Worm (Caenorhabditis elegans) whole organism, late embryonic: Measurements from ENCODE around the gene ZK697.14.
A peak's percentile ranks its signal among the peaks of the same experiment; 100 is the strongest.

Source experiments
- C08G9.2 ChIP-seq: sonication (generic microtip); optimal IDR thresholded peaks from 2 replicates; lab custom pipeline; 2016; ENCODE audit warnings: mild to moderate bottlenecking, missing genetic modification characterization, moderate library complexity, missing compliant biosample characterization
- C38D4.7 ChIP-seq: fragments of 200-800 bp; sonication (Bioruptor generic); optimal IDR thresholded peaks from 2 replicates; lab custom pipeline; 2018; ENCODE audit warnings: mild to moderate bottlenecking, missing genetic modification characterization, moderate library complexity, missing compliant biosample characterization
- F13H6.1 ChIP-seq: sonication (generic microtip); optimal IDR thresholded peaks from 2 replicates; lab custom pipeline; 2016; ENCODE audit warnings: missing genetic modification characterization, missing compliant biosample characterization
- K09A11.1 ChIP-seq: sonication (generic microtip); optimal IDR thresholded peaks from 2 replicates; lab custom pipeline; 2017; ENCODE audit warnings: antibody characterized with exemption, mild to moderate bottlenecking, missing genetic modification characterization, missing compliant biosample characterization; ENCODE audit not compliant: insufficient read depth
- T23F11.4 ChIP-seq: fragments of 200-800 bp; sonication (Bioruptor generic); optimal IDR thresholded peaks from 2 replicates; lab custom pipeline; 2018; ENCODE audit warnings: mild to moderate bottlenecking, missing genetic modification characterization, missing compliant biosample characterization
- Y22D7AL.16 ChIP-seq: sonication (generic microtip); optimal IDR thresholded peaks from 2 replicates; lab custom pipeline; 2016; ENCODE audit warnings: missing genetic modification characterization, missing compliant biosample characterization
- ceh-18 ChIP-seq: sonication (generic microtip); optimal IDR thresholded peaks from 2 replicates; lab custom pipeline; 2016; ENCODE audit warnings: missing genetic modification characterization, missing compliant biosample characterization
- ceh-48 ChIP-seq: sonication (generic microtip); optimal IDR thresholded peaks from 2 replicates; lab custom pipeline; 2016; ENCODE audit warnings: missing genetic modification characterization, inconsistent platforms, missing compliant biosample characterization
- ceh-9 ChIP-seq: sonication (generic microtip); optimal IDR thresholded peaks from 2 replicates; lab custom pipeline; 2016; ENCODE audit warnings: mild to moderate bottlenecking, missing genetic modification characterization, inconsistent platforms, missing compliant biosample characterization
- dve-1 ChIP-seq: sonication (generic microtip); optimal IDR thresholded peaks from 2 replicates; lab custom pipeline; 2017; ENCODE audit warnings: antibody characterized with exemption, mild to moderate bottlenecking, missing genetic modification characterization, missing compliant biosample characterization
- elt-2 ChIP-seq: sonication (generic microtip); optimal IDR thresholded peaks from 2 replicates; lab custom pipeline; 2016; ENCODE audit warnings: missing genetic modification reagents, missing genetic modification characterization, missing compliant biosample characterization
- elt-4 ChIP-seq: sonication (generic microtip); optimal IDR thresholded peaks from 2 replicates; lab custom pipeline; 2016; ENCODE audit warnings: missing genetic modification characterization, missing compliant biosample characterization
- eyg-1 ChIP-seq: sonication (generic microtip); optimal IDR thresholded peaks from 2 replicates; lab custom pipeline; 2016; ENCODE audit warnings: missing genotype, missing genetic modification characterization, missing compliant biosample characterization
- fax-1 ChIP-seq: sonication (generic microtip); optimal IDR thresholded peaks from 2 replicates; lab custom pipeline; 2016; ENCODE audit warnings: missing genotype, missing genetic modification characterization, missing compliant biosample characterization
- hlh-15 ChIP-seq: sonication (generic microtip); optimal IDR thresholded peaks from 2 replicates; lab custom pipeline; 2016; ENCODE audit warnings: missing genetic modification characterization, missing compliant biosample characterization
- hlh-8 ChIP-seq: sonication (generic microtip); optimal IDR thresholded peaks from 2 replicates; lab custom pipeline; 2016; ENCODE audit warnings: missing genotype, missing genetic modification characterization, missing compliant biosample characterization
- madf-2 ChIP-seq: sonication (generic microtip); optimal IDR thresholded peaks from 2 replicates; lab custom pipeline; 2017; ENCODE audit warnings: missing genetic modification characterization, missing compliant biosample characterization
- mec-3 ChIP-seq: sonication (generic microtip); optimal IDR thresholded peaks from 2 replicates; lab custom pipeline; 2016; ENCODE audit warnings: borderline replicate concordance, missing genetic modification characterization, missing compliant biosample characterization
- nfya-1 ChIP-seq: sonication (generic microtip); optimal IDR thresholded peaks from 2 replicates; lab custom pipeline; 2017; ENCODE audit warnings: missing genetic modification characterization, mild to moderate bottlenecking, missing compliant biosample characterization, antibody characterized with exemption, moderate library complexity
- nhr-11 ChIP-seq: fragments of 150-350 bp; optimal IDR thresholded peaks from 2 replicates; lab custom pipeline; 2014; ENCODE audit warnings: missing biosample characterization, missing genetic modification characterization
- npax-4 ChIP-seq: sonication (generic microtip); optimal IDR thresholded peaks from 2 replicates; lab custom pipeline; 2016; ENCODE audit warnings: missing genetic modification characterization, missing compliant biosample characterization
- odd-2 ChIP-seq: sonication (generic microtip); optimal IDR thresholded peaks from 2 replicates; lab custom pipeline; 2017; ENCODE audit warnings: antibody characterized with exemption, mild to moderate bottlenecking, missing genetic modification characterization, missing compliant biosample characterization
- pag-3 ChIP-seq: sonication (generic microtip); optimal IDR thresholded peaks from 2 replicates; lab custom pipeline; 2016; ENCODE audit warnings: missing compliant biosample characterization, missing genetic modification characterization, borderline replicate concordance
- pat-9 ChIP-seq: fragments of 200-800 bp; sonication (Bioruptor generic); optimal IDR thresholded peaks from 2 replicates; lab custom pipeline; 2018; ENCODE audit warnings: mild to moderate bottlenecking, missing genetic modification characterization, moderate library complexity, missing compliant biosample characterization
- pax-1 ChIP-seq: fragments of 150-350 bp; optimal IDR thresholded peaks from 2 replicates; lab custom pipeline; 2014; ENCODE audit warnings: missing biosample characterization, missing genetic modification characterization
- pha-4 ChIP-seq: fragments of 150-350 bp; optimal IDR thresholded peaks from 2 replicates; lab custom pipeline; 2018; ENCODE audit warnings: missing biosample characterization, missing genetic modification reagents, missing genetic modification characterization
- pqm-1 ChIP-seq: sonication (generic microtip); optimal IDR thresholded peaks from 2 replicates; lab custom pipeline; 2016; ENCODE audit warnings: missing genetic modification characterization, missing compliant biosample characterization
- pros-1 ChIP-seq: fragments of 150-350 bp; optimal IDR thresholded peaks from 2 replicates; lab custom pipeline; 2014; ENCODE audit warnings: missing biosample characterization, missing genetic modification reagents, missing genetic modification characterization
- ref-2 ChIP-seq: sonication (generic microtip); optimal IDR thresholded peaks from 2 replicates; lab custom pipeline; 2016; ENCODE audit warnings: missing genetic modification characterization, missing compliant biosample characterization
- rnt-1 ChIP-seq: sonication (generic microtip); optimal IDR thresholded peaks from 2 replicates; lab custom pipeline; 2016; ENCODE audit warnings: missing genetic modification characterization, missing compliant biosample characterization
- sdc-2 ChIP-seq: sonication (generic microtip); optimal IDR thresholded peaks from 2 replicates; lab custom pipeline; 2016; ENCODE audit warnings: missing genotype, missing genetic modification characterization, missing compliant biosample characterization
- sox-2 ChIP-seq: fragments of 200-800 bp; sonication (Bioruptor generic); IDR thresholded peaks from 2 replicates; pipeline ENCODE4 v1.3.6; 2022; ENCODE audit warnings: missing genetic modification reagents, missing genetic modification characterization, missing compliant biosample characterization
- sox-4 ChIP-seq: sonication (generic microtip); optimal IDR thresholded peaks from 2 replicates; lab custom pipeline; 2017; ENCODE audit warnings: mild to moderate bottlenecking, missing genetic modification characterization, inconsistent platforms, missing compliant biosample characterization
- syd-9 ChIP-seq: sonication (generic microtip); optimal IDR thresholded peaks from 2 replicates; lab custom pipeline; 2016; ENCODE audit warnings: mild to moderate bottlenecking, missing genetic modification characterization, moderate library complexity, missing compliant biosample characterization
- tbx-2 ChIP-seq: sonication (generic microtip); optimal IDR thresholded peaks from 2 replicates; lab custom pipeline; 2016; ENCODE audit warnings: missing genetic modification characterization, missing compliant biosample characterization
- ttx-3 ChIP-seq: sonication (generic microtip); optimal IDR thresholded peaks from 2 replicates; lab custom pipeline; 2016; ENCODE audit warnings: missing genetic modification reagents, missing genetic modification characterization, missing compliant biosample characterization
- unc-86 ChIP-seq: sonication (generic microtip); optimal IDR thresholded peaks from 2 replicates; lab custom pipeline; 2016; ENCODE audit warnings: missing genetic modification characterization, missing compliant biosample characterization
- zip-5 ChIP-seq: sonication (generic microtip); optimal IDR thresholded peaks from 2 replicates; lab custom pipeline; 2016; ENCODE audit warnings: missing genetic modification characterization, missing compliant biosample characterization

ZK697.14 gene

ce11 chrV:1789495-1789894 is 34.0 kb upstream of the ZK697.14 start:
- TF ChIP-seq elt-4 = no peak
- no peak for TF ChIP-seq syd-9
- no peak for TF ChIP-seq hlh-8
- TF ChIP-seq ceh-9 (tag; lab: Kevin White, UChicago) = no peak
- no peak for TF ChIP-seq C08G9.2 (tag; lab: Kevin White, UChicago)
- TF ChIP-seq pros-1 (tag; lab: Kevin White, UChicago) = no peak
- no peak for TF ChIP-seq F13H6.1
- no peak for TF ChIP-seq zip-5 (tag; lab: Kevin White, UChicago)
- no peak for TF ChIP-seq pax-1

- TF ChIP-seq syd-9 (no peak), Y22D7AL.16 (tag; lab: Kevin White, UChicago) (no peak), ceh-48 (tag; lab: Kevin White, UChicago) (no peak), unc-86 (tag; lab: Kevin White, UChicago) (no peak), madf-2 (no peak), dve-1 (tag; lab: Kevin White, UChicago) (no peak), elt-4 (no peak), sox-4 (tag; lab: Kevin White, UChicago) (no peak), fax-1 (tag; lab: Kevin White, UChicago) (no peak), hlh-8 (no peak), nhr-11 (tag; lab: Kevin White, UChicago) (no peak), F13H6.1 (no peak), K09A11.1 (tag; lab: Kevin White, UChicago) (no peak), ref-2 (no peak), ttx-3 (tag; lab: Kevin White, UChicago) (no peak), pqm-1 (no peak), C08G9.2 (tag; lab: Kevin White, UChicago) (no peak), pax-1 (no peak), T23F11.4 (GFP tag; lab: Kevin White, UChicago) (no peak), pat-9 (tag; lab: Kevin White, UChicago) (no peak)
These were observed 32.7 kb upstream of the ZK697.14 start, which contains the start of gene F36H9.2 for ce11 chrV:1788157-1788556. F36H9.2 (plus strand) TSS chrV:1788457.

DNA sequence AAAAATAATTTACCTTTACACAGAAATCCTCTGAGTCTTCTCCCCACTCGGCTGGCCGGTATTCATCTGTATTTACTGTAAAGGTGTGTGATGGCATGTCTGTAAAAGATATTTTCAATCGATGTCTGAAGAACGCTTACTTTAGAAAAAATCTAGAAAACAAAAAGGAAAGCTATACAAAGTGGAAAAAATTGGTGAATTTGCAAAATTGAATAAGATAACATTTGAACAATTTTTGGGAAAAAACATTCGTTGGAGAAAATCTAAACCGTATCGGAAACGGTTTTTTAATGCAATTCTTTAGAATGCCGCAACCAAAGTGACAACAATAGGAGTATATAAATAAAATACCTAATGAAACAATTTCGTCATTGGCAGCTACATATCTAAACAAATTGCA is 26.4 kb upstream of the ZK697.14 start, which contains the start of gene F36H9.5:
TSS of gene F36H9.5 (minus strand) at position 101 of the 400 bp plus-strand sequence.
- TF ChIP-seq pat-9 (tag; lab: Kevin White, UChicago) (no peak), dve-1 (tag; lab: Kevin White, UChicago) (no peak), pqm-1 (no peak), elt-2 (tag; lab: Kevin White, UChicago) (no peak), mec-3 (no peak), rnt-1 (tag; lab: Kevin White, UChicago) (no peak), npax-4 (tag; lab: Kevin White, UChicago) (no peak), ceh-18 (tag; lab: Kevin White, UChicago) (no peak), eyg-1 (tag; lab: Kevin White, UChicago) (no peak), fax-1 (tag; lab: Kevin White, UChicago) (no peak), sox-2 (GFP tag; lab: Robert Waterston, UW) (no peak), pag-3 (no peak), unc-86 (tag; lab: Kevin White, UChicago) (no peak), hlh-15 (tag; lab: Kevin White, UChicago) (no peak), pha-4 (tag; lab: Kevin White, UChicago) (no peak), odd-2 (tag; lab: Kevin White, UChicago) (no peak), tbx-2 (tag; lab: Kevin White, UChicago) (no peak), elt-4 (no peak), ceh-9 (tag; lab: Kevin White, UChicago) (no peak), sdc-2 (tag; lab: Kevin White, UChicago) (no peak)

DNA sequence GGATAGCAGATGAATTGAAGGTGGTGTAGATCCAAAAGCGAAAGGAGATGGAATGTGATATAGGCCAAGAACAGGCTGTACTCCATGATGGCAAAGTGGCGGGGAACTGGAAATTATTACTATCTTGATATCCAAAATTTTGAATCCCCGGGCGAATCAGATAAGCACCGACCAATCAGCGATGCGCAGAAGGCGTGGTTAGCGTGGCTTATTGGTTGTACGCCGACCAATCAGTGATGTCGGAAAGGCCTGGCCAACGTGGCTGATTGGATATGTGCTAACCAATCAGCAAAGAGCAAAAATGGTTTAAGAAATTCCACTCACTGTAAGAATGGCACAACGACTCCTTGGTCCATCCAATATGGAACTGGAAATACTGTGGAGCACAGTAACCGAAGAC is 24.5 kb upstream of the ZK697.14 start:
- TF ChIP-seq C38D4.7 (GFP tag; lab: Kevin White, UChicago) (no peak), nfya-1 (tag; lab: Kevin White, UChicago) (peak; percentile 85)
